Worm (Caenorhabditis elegans): ENCODE results near the gene nhr-92.

The nhr-92 gene

DNA sequence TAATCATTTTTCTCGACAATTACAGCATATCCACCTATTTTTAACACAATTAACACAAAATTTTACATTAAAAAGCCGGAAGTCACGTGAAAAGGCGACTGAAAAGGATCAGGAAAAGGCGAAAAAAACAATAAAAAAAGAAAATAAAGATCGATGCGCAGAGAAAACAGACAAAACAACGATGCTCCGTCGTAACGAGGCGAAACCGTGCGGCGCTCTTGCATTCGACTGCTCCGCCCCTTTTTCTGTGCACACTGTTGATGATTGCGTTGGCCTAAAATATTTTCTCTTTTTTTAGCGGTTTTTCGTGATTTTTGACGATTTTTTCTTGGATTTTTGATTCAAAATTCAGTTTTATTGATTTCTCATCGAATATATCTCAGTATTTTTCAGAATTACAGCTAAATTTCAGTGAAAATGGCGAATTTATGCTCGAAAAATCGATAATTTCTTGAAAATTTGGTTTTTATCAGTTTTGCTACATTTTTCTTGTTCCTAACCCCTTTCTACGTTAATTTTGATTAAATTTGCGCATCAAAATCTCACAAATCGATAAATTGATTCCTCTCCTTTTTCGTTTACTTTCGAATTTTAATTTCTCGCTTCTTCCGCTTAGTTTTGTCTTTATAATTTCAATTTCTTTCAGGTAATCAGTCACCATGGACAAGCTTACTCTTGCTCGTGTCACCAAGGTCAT lies 39.3 kb downstream of the nhr-92 start, which contains the start of gene rps-28 (continued):
- TF ChIP-seq F37B4.10 (GFP tag; IDR thresholded peaks at IDR 0.05) = 0 out of 2 replicates have a peak, but pooled peaks have one; percentile 67
- peak; percentile 81 for TF ChIP-seq ztf-18 (tag; optimal IDR thresholded peaks at IDR 0.05)
- peak; percentile 94 for TF ChIP-seq K12H6.12 (tag; optimal IDR thresholded peaks at IDR 0.05)
- no peak for TF ChIP-seq mes-4 (tag; optimal IDR thresholded peaks at IDR 0.05)
- peak; percentile 55 for TF ChIP-seq snpc-1.1 (tag; optimal IDR thresholded peaks at IDR 0.05; ENCODE audit: insufficient read depth)
- TF ChIP-seq sptf-2 (GFP tag; optimal IDR thresholded peaks at IDR 0.05) = no peak
- TF ChIP-seq lin-40 (tag; optimal IDR thresholded peaks at IDR 0.05) = peak; percentile 94
- peak; percentile 69 for TF ChIP-seq ztf-22 (GFP tag; optimal IDR thresholded peaks at IDR 0.05)
- TF ChIP-seq dox-1 (GFP tag; IDR thresholded peaks at IDR 0.05) = peak; percentile 98
- no peak for TF ChIP-seq aptf-3 (GFP tag; IDR thresholded peaks at IDR 0.05)
- peak; percentile 67 for TF ChIP-seq snpc-4 (GFP tag; optimal IDR thresholded peaks at IDR 0.05)
- TF ChIP-seq snpc-4 (tag; optimal IDR thresholded peaks at IDR 0.05) = peak; percentile 80 to 86 (median 82)
- TF ChIP-seq hsf-1 (GFP tag; IDR thresholded peaks at IDR 0.05) = peak; percentile 75
- TF ChIP-seq zfh-2 (GFP tag; conservative IDR thresholded peaks at IDR 0.05) = peak; percentile 95
- peak; percentile 93 for TF ChIP-seq pha-4 (tag; optimal IDR thresholded peaks at IDR 0.05)
- peak; percentile 95 for TF ChIP-seq nhr-80 (tag; optimal IDR thresholded peaks at IDR 0.05)
- TF ChIP-seq ztf-26 (tag; optimal IDR thresholded peaks at IDR 0.05) = peak; percentile 92
- TF ChIP-seq lsl-1 (GFP tag; optimal IDR thresholded peaks at IDR 0.05) = peak; percentile 86
- TF ChIP-seq chd-7 (tag; optimal IDR thresholded peaks at IDR 0.05) = peak; percentile 76
- TF ChIP-seq egl-18 (GFP tag; IDR thresholded peaks at IDR 0.05) = no peak
- 0 out of 2 replicates have a peak, but pooled peaks have one; percentile 47 for TF ChIP-seq aptf-2 (GFP tag; conservative IDR thresholded peaks at IDR 0.05)
- TF ChIP-seq Y56A3A.18 (GFP tag; IDR thresholded peaks at IDR 0.05) = no peak
- TF ChIP-seq ama-1 (optimal IDR thresholded peaks at IDR 0.05) = no peak
- peak in 1 of 2 experiments; percentile 58 for TF ChIP-seq ama-1 (GFP tag; optimal IDR thresholded peaks at IDR 0.05)
- no peak for TF ChIP-seq unc-62 (GFP tag; optimal IDR thresholded peaks at IDR 0.05)
- no peak; the same call in 1 of the 2 replicates for TF ChIP-seq Y79H2A.3 (GFP tag; conservative IDR thresholded peaks at IDR 0.05)
- peak; percentile 85 for TF ChIP-seq let-526 (GFP tag; IDR thresholded peaks at IDR 0.05)
- TF ChIP-seq cebp-2 (GFP tag; IDR thresholded peaks at IDR 0.05) = no peak
- peak; percentile 69 for TF ChIP-seq atf-7 (tag; optimal IDR thresholded peaks at IDR 0.05)
- TF ChIP-seq F55B11.4 (tag; optimal IDR thresholded peaks at IDR 0.05; ENCODE audit: borderline replicate concordance, insufficient read depth) = no peak
- no peak for TF ChIP-seq ceh-79 (tag; optimal IDR thresholded peaks at IDR 0.05)
- TF ChIP-seq attf-5 (GFP tag; optimal IDR thresholded peaks at IDR 0.05) = peak; percentile 99
- no peak for TF ChIP-seq nhr-179 (tag; optimal IDR thresholded peaks at IDR 0.05)
- peak; percentile 92 for TF ChIP-seq ceh-27 (GFP tag; optimal IDR thresholded peaks at IDR 0.05)
- no peak for TF ChIP-seq hlh-26 (GFP tag; conservative IDR thresholded peaks at IDR 0.05)
- TF ChIP-seq egl-44 (GFP tag; IDR thresholded peaks at IDR 0.05) = peak; percentile 65; the same call in 1 of the 2 replicates
- TF ChIP-seq zim-3 (tag; optimal IDR thresholded peaks at IDR 0.05) = no peak
- peak; percentile 95 for TF ChIP-seq rcor-1 (GFP tag; IDR thresholded peaks at IDR 0.05)
- TF ChIP-seq hmg-1.2 (GFP tag; IDR thresholded peaks at IDR 0.05) = peak; percentile 83
- no peak for TF ChIP-seq mel-28 (tag; optimal IDR thresholded peaks at IDR 0.05; ENCODE audit: borderline replicate concordance)
- TF ChIP-seq gei-17 (GFP tag; optimal IDR thresholded peaks at IDR 0.05) = peak; percentile 47
- peak; percentile 97 for TF ChIP-seq C06A6.2 (GFP tag; conservative IDR thresholded peaks at IDR 0.05)
- peak; percentile 94 for TF ChIP-seq lin-54 (GFP tag; optimal IDR thresholded peaks at IDR 0.05)
- TF ChIP-seq madf-10 (tag; optimal IDR thresholded peaks at IDR 0.05) = peak; percentile 90
- TF ChIP-seq B0336.3 (GFP tag; IDR thresholded peaks at IDR 0.05) = peak; percentile 92
- peak; percentile 56; the same call in 1 of the 2 replicates for TF ChIP-seq cebp-1 (GFP tag; IDR thresholded peaks at IDR 0.05)
- TF ChIP-seq cebp-1 (tag; optimal IDR thresholded peaks at IDR 0.05) = peak; percentile 91
- TF ChIP-seq F57C9.4 (tag; optimal IDR thresholded peaks at IDR 0.05) = no peak
- peak; percentile 76 for TF ChIP-seq efl-1 (GFP tag; optimal IDR thresholded peaks at IDR 0.05)

Measured in whole organism, young adult.